Worm (Caenorhabditis elegans): Measurements from ENCODE around the gene srt-48.

DNA sequence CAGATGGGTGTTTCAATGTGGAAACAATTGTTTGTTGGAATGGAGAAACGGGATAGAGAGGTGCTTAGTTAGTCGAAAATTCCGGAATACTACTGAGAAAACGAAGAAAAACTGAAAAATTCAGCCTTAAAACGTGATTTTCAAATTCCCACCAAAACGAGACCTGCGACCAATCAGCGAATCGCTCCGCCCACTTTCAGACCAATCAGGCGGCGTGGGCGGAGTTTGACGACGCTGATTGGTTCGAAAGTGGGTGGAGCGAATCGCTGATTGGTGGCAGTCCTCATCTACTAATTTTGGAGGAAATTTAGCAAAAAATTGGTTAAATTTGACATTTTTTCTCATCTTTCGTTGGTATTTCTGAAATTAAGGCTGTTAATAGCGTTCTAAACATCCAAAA, 41.4 kb downstream of the srt-48 start:
- TF ChIP-seq eyg-1 (tag; optimal IDR thresholded peaks at IDR 0.05), result no peak
- TF ChIP-seq ama-1 (optimal IDR thresholded peaks at IDR 0.05), result no peak
